Fruit fly (Drosophila melanogaster): ENCODE data around the gene frac.

dm6 chr3L:7545562-7545961 is 16.8 kb upstream of the frac start:
- TF ChIP-seq CTCF (optimal IDR thresholded peaks at IDR 0.05) (no peak), CG8478 (optimal IDR thresholded peaks at IDR 0.05) (no peak)

Measured in S2 (cell line).